Worm (Caenorhabditis elegans) whole organism, L2 larva: ENCODE results near the gene F22B7.3.

Experiments used
- blmp-1 ChIP-seq: sonication (generic microtip); optimal IDR thresholded peaks from 2 replicates; lab custom pipeline; 2017; ENCODE audit warnings: missing genetic modification characterization, mild to moderate bottlenecking, missing compliant biosample characterization, antibody characterized with exemption, moderate library complexity; ENCODE audit not compliant: insufficient read depth
- ceh-16 ChIP-seq: fragments of 150-350 bp; optimal IDR thresholded peaks from 2 replicates; lab custom pipeline; 2014; ENCODE audit warnings: missing biosample characterization, missing genetic modification characterization
- lin-39 ChIP-seq: fragments of 150-350 bp; optimal IDR thresholded peaks from 2 replicates; lab custom pipeline; 2014; ENCODE audit warnings: missing biosample characterization, missing genetic modification reagents, missing genetic modification characterization
- snpc-4 ChIP-seq: fragments of 150-350 bp; optimal IDR thresholded peaks from 2 replicates; lab custom pipeline; 2014; ENCODE audit warnings: missing biosample characterization, missing genetic modification characterization

DNA sequence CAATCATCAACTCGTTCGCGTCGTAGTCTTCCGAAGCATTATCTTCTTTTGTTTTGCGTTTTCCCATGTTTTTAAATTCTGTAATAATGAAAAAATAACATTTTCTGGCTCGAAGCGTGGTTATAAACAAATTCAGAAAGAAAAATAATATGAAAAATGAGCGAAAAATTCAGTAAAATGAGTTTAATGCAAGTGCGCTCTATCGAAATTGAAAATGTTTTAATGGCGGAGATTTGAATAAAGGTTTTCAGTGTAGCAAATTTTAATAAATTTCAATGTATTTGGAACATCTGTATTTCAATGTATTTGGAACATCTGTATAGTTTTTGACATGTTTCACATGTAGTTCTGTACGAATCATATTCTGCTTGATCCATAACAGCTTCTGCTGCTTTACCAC, 34.2 kb upstream of the F22B7.3 start, which contains the start of gene rha-2:
- no peak for TF ChIP-seq lin-39
- TF ChIP-seq blmp-1, result no peak
- no peak for TF ChIP-seq snpc-4 (tag; lab: Kevin White, UChicago)
- no peak for TF ChIP-seq ceh-16
